Worm (Caenorhabditis elegans) whole organism, L3 larva: ENCODE data around the gene ZK185.5.

Experiments
- ceh-82 ChIP-seq: fragments of 150-350 bp; optimal IDR thresholded peaks from 2 replicates; lab custom pipeline; 2014; ENCODE audit warnings: missing biosample characterization, missing genetic modification characterization
- elt-2 ChIP-seq: sonication (generic microtip); optimal IDR thresholded peaks from 2 replicates; lab custom pipeline; 2016; ENCODE audit warnings: missing genetic modification reagents, mild to moderate bottlenecking, missing genetic modification characterization, missing compliant biosample characterization
- snpc-4 ChIP-seq: fragments of 150-350 bp; optimal IDR thresholded peaks from 2 replicates; lab custom pipeline; 2014; ENCODE audit warnings: missing biosample characterization, missing genetic modification characterization

DNA sequence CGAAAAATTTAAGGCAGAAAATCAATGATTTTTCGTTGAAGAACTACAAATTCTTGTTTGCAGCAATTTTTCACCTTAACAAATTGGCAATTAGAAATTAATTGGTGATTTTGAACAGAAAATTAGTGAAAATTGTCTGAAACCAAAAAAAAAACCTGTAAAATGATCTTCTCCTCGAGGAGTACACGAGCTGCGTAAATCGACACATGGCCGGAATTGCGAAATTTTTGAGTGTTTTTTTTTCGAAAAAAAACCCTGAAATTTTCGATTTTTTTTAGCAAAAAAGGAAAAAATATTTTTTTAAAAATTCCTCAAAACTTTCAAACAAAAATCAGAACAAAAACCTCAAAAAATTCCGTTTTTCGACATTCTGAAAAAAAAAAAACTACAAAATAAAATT lies 5.8 kb upstream of the ZK185.5 start:
- TF ChIP-seq elt-2 (no peak), ceh-82 (tag; lab: Kevin White, UChicago) (no peak), snpc-4 (no peak)
